Fruit fly (Drosophila melanogaster) whole organism, prepupa: Measurements from ENCODE around the gene CG5611.

Experiments
- Blimp-1 ChIP-seq: fragments of 200-800 bp; sonication (Bioruptor generic); optimal IDR thresholded peaks from 3 replicates; lab custom pipeline; 2017; ENCODE audit warnings: missing biosample characterization, missing genetic modification characterization, mild to moderate bottlenecking, moderate library complexity, missing genetic modification reagents
- CG10631 ChIP-seq: fragments of 200-800 bp; sonication (Bioruptor generic); optimal IDR thresholded peaks from 2 replicates; lab custom pipeline; 2016; ENCODE audit warnings: missing biosample characterization, missing genetic modification characterization
- CG11294 ChIP-seq: fragments of 200-800 bp; sonication (Bioruptor generic); IDR thresholded peaks from 2 replicates; pipeline ENCODE4 v1.3.6; 2022; ENCODE audit warnings: missing biosample characterization, missing genetic modification characterization
- CG11902 ChIP-seq: fragments of 200-800 bp; sonication (Bioruptor generic); optimal IDR thresholded peaks from 3 replicates; lab custom pipeline; 2016; ENCODE audit warnings: missing biosample characterization, missing genetic modification characterization
- CG16779 ChIP-seq: fragments of 200-800 bp; sonication (Bioruptor generic); optimal IDR thresholded peaks from 3 replicates; lab custom pipeline; 2017; ENCODE audit warnings: missing biosample characterization, mild to moderate bottlenecking, missing genetic modification characterization
- CG3032 ChIP-seq: fragments of 200-800 bp; optimal IDR thresholded peaks from 2 replicates; lab custom pipeline; 2019; ENCODE audit warnings: missing biosample characterization, mild to moderate bottlenecking, missing genetic modification characterization, moderate library complexity
- CG31627 ChIP-seq: fragments of 200-800 bp; sonication (Bioruptor generic); optimal IDR thresholded peaks from 3 replicates; lab custom pipeline; 2016; ENCODE audit warnings: missing biosample characterization, missing genetic modification characterization
- CG32006 ChIP-seq: fragments of 200-800 bp; sonication (Bioruptor generic); optimal IDR thresholded peaks from 3 replicates; lab custom pipeline; 2017; ENCODE audit warnings: missing biosample characterization, mild to moderate bottlenecking, missing genetic modification characterization
- CG34406 ChIP-seq: fragments of 200-800 bp; sonication (Bioruptor generic); optimal IDR thresholded peaks from 3 replicates; lab custom pipeline; 2016; ENCODE audit warnings: missing biosample characterization, missing genetic modification characterization
- CG4318 ChIP-seq: fragments of 200-800 bp; sonication (Bioruptor generic); optimal IDR thresholded peaks from 3 replicates; lab custom pipeline; 2017; ENCODE audit warnings: missing biosample characterization, mild to moderate bottlenecking, missing genetic modification characterization
- CG6163 ChIP-seq: fragments of 200-800 bp; sonication (Bioruptor generic); IDR thresholded peaks from 3 replicates; pipeline ENCODE4 v1.3.6; 2022; ENCODE audit warnings: missing biosample characterization, missing genetic modification characterization
- CG6792 ChIP-seq: fragments of 200-800 bp; sonication (Bioruptor generic); optimal IDR thresholded peaks from 3 replicates; lab custom pipeline; 2016; ENCODE audit warnings: missing biosample characterization, missing genetic modification characterization
- CG6808 ChIP-seq: fragments of 200-800 bp; sonication (Bioruptor generic); optimal IDR thresholded peaks from 3 replicates; lab custom pipeline; 2017; ENCODE audit warnings: missing biosample characterization, missing genetic modification characterization, mild to moderate bottlenecking, moderate library complexity, missing genetic modification reagents
- CG6854 ChIP-seq: fragments of 200-800 bp; sonication (Bioruptor generic); optimal IDR thresholded peaks from 2 replicates; lab custom pipeline; 2017; ENCODE audit warnings: missing biosample characterization, mild to moderate bottlenecking, missing genetic modification characterization
- CG7368 ChIP-seq: fragments of 200-800 bp; sonication (Bioruptor generic); optimal IDR thresholded peaks from 3 replicates; lab custom pipeline; 2016; ENCODE audit warnings: missing biosample characterization, missing genetic modification characterization
- CG8119 ChIP-seq: fragments of 200-800 bp; sonication (Bioruptor generic); IDR thresholded peaks from 3 replicates; pipeline ENCODE4 v1.3.6; 2022; ENCODE audit warnings: missing biosample characterization, missing genetic modification characterization
- CG8319 ChIP-seq: fragments of 200-800 bp; sonication (Bioruptor generic); optimal IDR thresholded peaks from 3 replicates; lab custom pipeline; 2016; ENCODE audit warnings: missing biosample characterization, missing genetic modification characterization
- CG8632 ChIP-seq: fragments of 200-800 bp; sonication (Bioruptor generic); optimal IDR thresholded peaks from 3 replicates; lab custom pipeline; 2016; ENCODE audit warnings: missing biosample characterization, missing genetic modification characterization
- Eip75B ChIP-seq: fragments of 200-800 bp; sonication (Bioruptor generic); optimal IDR thresholded peaks from 3 replicates; lab custom pipeline; 2016; ENCODE audit warnings: missing biosample characterization, missing genetic modification characterization
- Eip78C ChIP-seq: fragments of 200-800 bp; sonication (Bioruptor generic); peaks from one replicate; lab custom pipeline; 2016; ENCODE audit warnings: missing biosample characterization, missing genetic modification characterization
- Ets21C ChIP-seq: fragments of 200-800 bp; sonication (Bioruptor generic); optimal IDR thresholded peaks from 3 replicates; lab custom pipeline; 2016; ENCODE audit warnings: missing biosample characterization, missing genetic modification characterization
- Ets96B ChIP-seq: fragments of 200-800 bp; optimal IDR thresholded peaks from 2 replicates; lab custom pipeline; 2019; ENCODE audit warnings: missing biosample characterization, mild to moderate bottlenecking, missing genetic modification characterization, moderate library complexity
- Gug ChIP-seq: fragments of 200-800 bp; sonication (Bioruptor generic); IDR thresholded peaks from 2 replicates; pipeline ENCODE4 v1.3.6; 2022; ENCODE audit warnings: missing biosample characterization, missing genetic modification characterization
- Hr38 ChIP-seq: sonication (Bioruptor generic); optimal IDR thresholded peaks from 2 replicates; lab custom pipeline; 2016; ENCODE audit warnings: missing biosample characterization, missing genetic modification characterization
- Hr39 ChIP-seq: fragments of 200-800 bp; sonication (Bioruptor generic); optimal IDR thresholded peaks from 2 replicates; lab custom pipeline; 2016; ENCODE audit warnings: missing biosample characterization, missing genetic modification characterization
- Hr4 ChIP-seq: fragments of 200-800 bp; sonication (Bioruptor generic); optimal IDR thresholded peaks from 3 replicates; lab custom pipeline; 2016; ENCODE audit warnings: missing biosample characterization, missing genetic modification characterization
- Lpt ChIP-seq: fragments of 200-800 bp; sonication (Bioruptor generic); optimal IDR thresholded peaks from 3 replicates; lab custom pipeline; 2016; ENCODE audit warnings: missing biosample characterization, missing genetic modification characterization
- OdsH ChIP-seq: fragments of 200-800 bp; sonication (Bioruptor generic); optimal IDR thresholded peaks from 3 replicates; lab custom pipeline; 2016; ENCODE audit warnings: missing biosample characterization, missing genetic modification characterization
- Smox ChIP-seq: fragments of 200-800 bp; sonication (Bioruptor generic); optimal IDR thresholded peaks from 3 replicates; lab custom pipeline; 2016; ENCODE audit warnings: missing biosample characterization, missing genetic modification characterization
- Sox102F ChIP-seq: fragments of 200-800 bp; sonication (Bioruptor generic); optimal IDR thresholded peaks from 2 replicates; lab custom pipeline; 2016; ENCODE audit warnings: missing biosample characterization, mild to moderate bottlenecking, missing genetic modification characterization
- Sox15 ChIP-seq: fragments of 200-800 bp; sonication (Bioruptor generic); optimal IDR thresholded peaks from 3 replicates; lab custom pipeline; 2016; ENCODE audit warnings: missing biosample characterization, missing genetic modification characterization
- achi ChIP-seq: fragments of 200-800 bp; sonication (Bioruptor generic); optimal IDR thresholded peaks from 3 replicates; lab custom pipeline; 2016; ENCODE audit warnings: missing biosample characterization, missing genetic modification characterization
- acj6 ChIP-seq: fragments of 200-800 bp; sonication (Bioruptor generic); optimal IDR thresholded peaks from 3 replicates; lab custom pipeline; 2016; ENCODE audit warnings: missing biosample characterization, missing genetic modification characterization
- cyc ChIP-seq: fragments of 200-800 bp; sonication (Bioruptor generic); optimal IDR thresholded peaks from 3 replicates; lab custom pipeline; 2016; ENCODE audit warnings: missing biosample characterization, missing genetic modification characterization
- dac ChIP-seq: fragments of 200-800 bp; sonication (Bioruptor generic); optimal IDR thresholded peaks from 2 replicates; lab custom pipeline; 2017; ENCODE audit warnings: missing biosample characterization, mild to moderate bottlenecking, missing genetic modification characterization
- eg ChIP-seq: fragments of 200-800 bp; sonication (Bioruptor generic); IDR thresholded peaks from 3 replicates; pipeline ENCODE4 v1.3.6; 2022; ENCODE audit warnings: missing biosample characterization, missing genetic modification characterization
- esn ChIP-seq: fragments of 200-800 bp; sonication (Bioruptor generic); optimal IDR thresholded peaks from 2 replicates; lab custom pipeline; 2016; ENCODE audit warnings: missing biosample characterization, mild to moderate bottlenecking, missing genetic modification characterization, moderate library complexity
- fkh ChIP-seq: fragments of 200-800 bp; sonication (Bioruptor generic); optimal IDR thresholded peaks from 3 replicates; lab custom pipeline; 2017; ENCODE audit warnings: missing biosample characterization, mild to moderate bottlenecking, missing genetic modification characterization, moderate library complexity
- lz ChIP-seq: fragments of 200-800 bp; sonication (Bioruptor generic); optimal IDR thresholded peaks from 3 replicates; lab custom pipeline; 2016; ENCODE audit warnings: missing biosample characterization, missing genetic modification characterization
- net ChIP-seq: fragments of 200-800 bp; sonication (Bioruptor generic); optimal IDR thresholded peaks from 3 replicates; lab custom pipeline; 2016; ENCODE audit warnings: missing biosample characterization, missing genetic modification characterization
- pdm3 ChIP-seq: fragments of 200-800 bp; sonication (Bioruptor generic); optimal IDR thresholded peaks from 3 replicates; lab custom pipeline; 2016; ENCODE audit warnings: missing biosample characterization, missing genetic modification characterization
- svp ChIP-seq: fragments of 200-800 bp; sonication (Bioruptor generic); peaks from one replicate; lab custom pipeline; 2016; ENCODE audit warnings: missing biosample characterization, missing genetic modification characterization
- topi ChIP-seq: fragments of 200-800 bp; sonication (Bioruptor generic); optimal IDR thresholded peaks from 3 replicates; lab custom pipeline; 2016; ENCODE audit warnings: missing biosample characterization, missing genetic modification characterization
- vri ChIP-seq: fragments of 200-800 bp; sonication (Bioruptor generic); optimal IDR thresholded peaks from 3 replicates; lab custom pipeline; 2016; ENCODE audit warnings: missing biosample characterization, mild to moderate bottlenecking, missing genetic modification characterization

Gene CG5611

dm6 chr3R:27597258-27597657 is 38.6 kb downstream of the CG5611 start:
- TF ChIP-seq pdm3 (GFP tag; lab: Kevin White, UChicago) (no peak), CG16779 (tag; lab: Kevin White, UChicago) (no peak), topi (no peak), Blimp-1 (GFP tag; lab: Kevin White, UChicago) (peak; percentile 98), Eip78C (GFP tag; lab: Kevin White, UChicago) (peak; percentile 0), svp (GFP tag; lab: Kevin White, UChicago) (peak; percentile 47), CG6854 (peak; percentile 72), Eip75B (GFP tag; lab: Kevin White, UChicago) (peak; percentile 45), CG32006 (GFP tag; lab: Kevin White, UChicago) (peak; percentile 13)
- TF ChIP-seq, all 60 proteins: peak for 6

dm6 chr3R:27595979-27596378 is 39.9 kb downstream of the CG5611 start, which contains the start of gene CG5639:
TSS of gene CG5639 (minus strand) at chr3R:27596130.
- TF ChIP-seq CG11294 (GFP tag; lab: Robert Waterston, UW) (no peak), CG8632 (GFP tag; lab: Kevin White, UChicago) (no peak), Eip78C (GFP tag; lab: Kevin White, UChicago) (peak; percentile 41), cyc (no peak), Blimp-1 (GFP tag; lab: Kevin White, UChicago) (peak; percentile 22), Hr39 (no peak), CG6163 (GFP tag; lab: Robert Waterston, UW) (no peak), CG6808 (no peak), CG7368 (GFP tag; lab: Kevin White, UChicago) (no peak), Gug (no peak), CG8319 (GFP tag; lab: Kevin White, UChicago) (no peak), Sox102F (GFP tag; lab: Kevin White, UChicago) (no peak), achi (GFP tag; lab: Kevin White, UChicago) (no peak), net (GFP tag; lab: Kevin White, UChicago) (no peak), eg (0 out of 3 replicates have a peak, but pooled peaks have one; percentile 26), Smox (GFP tag; lab: Kevin White, UChicago) (no peak)

DNA sequence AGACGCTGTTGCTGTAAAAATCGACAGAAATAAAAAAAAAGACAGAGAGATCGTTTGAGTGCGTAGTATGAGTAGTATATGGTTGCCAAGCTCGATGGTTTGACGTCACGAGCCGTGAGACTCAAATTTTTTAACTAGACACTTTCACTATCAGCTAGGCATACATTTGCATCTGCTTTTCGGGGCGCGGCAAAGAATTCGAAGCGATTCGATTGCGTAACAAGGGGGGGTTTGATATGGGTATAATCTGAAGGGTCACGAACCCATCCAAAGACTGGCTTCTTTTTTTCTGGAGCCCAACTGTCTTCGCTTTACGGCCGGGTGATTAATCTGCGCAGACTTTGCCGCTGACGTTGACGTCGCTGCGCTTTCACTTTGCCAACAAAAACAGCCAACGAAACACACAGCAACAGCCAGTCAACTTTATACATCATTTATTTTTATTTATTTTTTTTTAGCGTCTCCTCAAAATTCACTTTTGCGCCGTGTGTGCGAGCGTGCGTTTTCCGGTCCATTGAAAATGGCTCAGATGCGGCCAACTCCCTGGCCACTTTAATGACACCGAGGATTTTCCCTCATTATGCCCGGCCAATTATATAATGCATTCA is 42.2 kb downstream of the CG5611 start:
- TF ChIP-seq svp (GFP tag; lab: Kevin White, UChicago): peak; percentile 59
- TF ChIP-seq Lpt (GFP tag; lab: Kevin White, UChicago): no peak
- peak; percentile 37 for TF ChIP-seq Blimp-1 (GFP tag; lab: Kevin White, UChicago)

DNA sequence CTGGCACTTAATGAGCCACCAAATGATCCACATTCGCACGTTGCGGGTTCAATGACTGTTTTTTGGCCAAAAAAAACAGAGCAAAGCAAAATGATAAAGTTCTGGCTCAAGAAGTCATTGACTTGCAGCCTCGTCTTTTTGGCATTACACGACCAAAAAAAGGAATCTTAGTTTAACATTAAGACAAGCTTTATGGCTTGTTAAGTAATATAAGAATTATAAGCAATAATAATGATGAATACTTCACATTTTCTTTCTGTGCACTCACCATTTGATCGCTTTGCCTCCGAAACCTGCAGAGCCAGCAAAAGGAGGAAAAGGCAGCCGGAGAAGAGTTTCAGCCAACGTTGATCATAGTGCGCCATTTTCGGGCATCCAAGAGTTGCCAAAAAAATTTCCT is 42.7 kb downstream of the CG5611 start:
- no peak for TF ChIP-seq Sox15 (GFP tag; lab: Kevin White, UChicago)
- TF ChIP-seq acj6 (GFP tag; lab: Kevin White, UChicago): no peak
- peak; percentile 85 for TF ChIP-seq esn (GFP tag; lab: Kevin White, UChicago)
- TF ChIP-seq CG11294 (GFP tag; lab: Robert Waterston, UW): no peak
- peak; percentile 76 for TF ChIP-seq lz
- TF ChIP-seq Eip78C (GFP tag; lab: Kevin White, UChicago): no peak
- TF ChIP-seq Ets21C: peak; percentile 47
- peak; percentile 22; the same call in 2 of the 3 replicates for TF ChIP-seq CG8119
- TF ChIP-seq cyc: peak; percentile 60
- TF ChIP-seq CG4318 (GFP tag; lab: Kevin White, UChicago): no peak
- no peak for TF ChIP-seq fkh (GFP tag; lab: Kevin White, UChicago)
- peak; percentile 58 for TF ChIP-seq CG31627 (GFP tag; lab: Kevin White, UChicago)
- no peak for TF ChIP-seq Blimp-1 (GFP tag; lab: Kevin White, UChicago)
- no peak for TF ChIP-seq OdsH (GFP tag; lab: Kevin White, UChicago)
- no peak for TF ChIP-seq CG11902 (GFP tag; lab: Kevin White, UChicago)
- TF ChIP-seq CG7368 (GFP tag; lab: Kevin White, UChicago): no peak
- TF ChIP-seq vri (GFP tag; lab: Kevin White, UChicago): no peak
- no peak for TF ChIP-seq CG34406 (GFP tag; lab: Kevin White, UChicago)
- TF ChIP-seq CG6163 (GFP tag; lab: Robert Waterston, UW): no peak
- no peak for TF ChIP-seq Gug
- TF ChIP-seq net (GFP tag; lab: Kevin White, UChicago): peak; percentile 6
- peak; percentile 86 for TF ChIP-seq Sox102F (GFP tag; lab: Kevin White, UChicago)
- peak; percentile 8 for TF ChIP-seq achi (GFP tag; lab: Kevin White, UChicago)
- no peak for TF ChIP-seq Eip75B (GFP tag; lab: Kevin White, UChicago)
- TF ChIP-seq CG6792: peak; percentile 41
- no peak for TF ChIP-seq CG10631 (GFP tag; lab: Kevin White, UChicago)
- TF ChIP-seq Smox (GFP tag; lab: Kevin White, UChicago): peak; percentile 79
- no peak for TF ChIP-seq CG6854
- no peak for TF ChIP-seq dac (GFP tag; lab: Kevin White, UChicago)
- no peak for TF ChIP-seq Hr38
- TF ChIP-seq CG8319 (GFP tag; lab: Kevin White, UChicago): no peak
- TF ChIP-seq CG3032 (tag; lab: Kevin White, UChicago): no peak
- no peak for TF ChIP-seq Hr4 (GFP tag; lab: Kevin White, UChicago)
- TF ChIP-seq Ets96B (tag; lab: Kevin White, UChicago): no peak
